Worm (Caenorhabditis elegans): ENCODE results near the gene C55A1.7.
"Not testable (repeated sequence)": the region's sequence is repeated elsewhere in the genome, so short reads cannot be mapped to it uniquely, and the experiment has no call there.

The C55A1.7 gene

ce11 chrV:15605045-15605444, 42.4 kb downstream of the C55A1.7 start, which contains the start of gene fbxa-154:
fbxa-154 (minus strand) TSS chrV:15605145.
- no peak for TF ChIP-seq dox-1 (GFP tag; IDR thresholded peaks at IDR 0.05)
- TF ChIP-seq Y53F4B.3 (GFP tag; IDR thresholded peaks at IDR 0.05): no peak
- TF ChIP-seq egl-18 (GFP tag; IDR thresholded peaks at IDR 0.05): no peak
- no peak for TF ChIP-seq lin-54 (GFP tag; optimal IDR thresholded peaks at IDR 0.05)
- TF ChIP-seq ztf-6 (GFP tag; IDR thresholded peaks at IDR 0.05): no peak
- TF ChIP-seq Y53G8AR.9 (GFP tag; conservative IDR thresholded peaks at IDR 0.05): no peak
- TF ChIP-seq mes-4 (tag; optimal IDR thresholded peaks at IDR 0.05): no peak
- TF ChIP-seq die-1 (tag; optimal IDR thresholded peaks at IDR 0.05): no peak
- no peak for TF ChIP-seq hlh-12 (tag; optimal IDR thresholded peaks at IDR 0.05)
- no peak for TF ChIP-seq ztf-3 (GFP tag; optimal IDR thresholded peaks at IDR 0.05)
- no peak for TF ChIP-seq F52B5.7 (tag; optimal IDR thresholded peaks at IDR 0.05)
- no peak for TF ChIP-seq athp-1 (tag; optimal IDR thresholded peaks at IDR 0.05)
- TF ChIP-seq F37B4.10 (GFP tag; IDR thresholded peaks at IDR 0.05): no peak
- TF ChIP-seq somi-1 (GFP tag; optimal IDR thresholded peaks at IDR 0.05): no peak
- no peak for TF ChIP-seq ccch-3 (GFP tag; optimal IDR thresholded peaks at IDR 0.05)

- TF ChIP-seq lin-35 (GFP tag; optimal IDR thresholded peaks at IDR 0.05) (no peak), ekl-4 (GFP tag; IDR thresholded peaks at IDR 0.05) (no peak), hlh-26 (GFP tag; conservative IDR thresholded peaks at IDR 0.05) (no peak), T07F8.4 (tag; optimal IDR thresholded peaks at IDR 0.05) (no peak), pha-4 (tag; optimal IDR thresholded peaks at IDR 0.05) (no peak), attf-3 (GFP tag; conservative IDR thresholded peaks at IDR 0.05) (no peak), ztf-18 (tag; optimal IDR thresholded peaks at IDR 0.05) (no peak), snpc-1.1 (tag; optimal IDR thresholded peaks at IDR 0.05; ENCODE audit: insufficient read depth) (no peak), snpc-3.4 (tag; optimal IDR thresholded peaks at IDR 0.05) (no peak), ama-1 (optimal IDR thresholded peaks at IDR 0.05) (no peak), ama-1 (GFP tag; optimal IDR thresholded peaks at IDR 0.05) (no peak), ccch-3 (GFP tag; optimal IDR thresholded peaks at IDR 0.05) (no peak), hrde-1 (tag; optimal IDR thresholded peaks at IDR 0.05; ENCODE audit: borderline replicate concordance) (no peak), unc-130 (GFP tag; optimal IDR thresholded peaks at IDR 0.05) (no peak), aptf-3 (GFP tag; IDR thresholded peaks at IDR 0.05) (no peak), ztf-3 (GFP tag; optimal IDR thresholded peaks at IDR 0.05) (no peak)
These were observed 45.2 kb downstream of the C55A1.7 start, which contains the start of gene fbxa-152 for ce11 chrV:15602253-15602652. fbxa-152 (minus strand) TSS chrV:15602353.

- not testable (repeated sequence) for TF ChIP-seq dpl-1 (GFP tag; optimal IDR thresholded peaks at IDR 0.05); him-1 (tag; optimal IDR thresholded peaks at IDR 0.05); egl-44 (GFP tag; IDR thresholded peaks at IDR 0.05)
These were observed 47.7 kb downstream of the C55A1.7 start, which contains the start of gene B0391.14 for ce11 chrV:15599762-15600161. B0391.14 (minus strand) TSS chrV:15599862.

Data from whole organism, young adult.